Worm (Caenorhabditis elegans): Measurements from ENCODE around the gene K02C4.5.
A peak's percentile ranks its signal among the peaks of the same experiment; 100 is the strongest.

K02C4.5 gene

ce11 chrII:8062334-8062791 lies 15.9 kb upstream of the K02C4.5 start, which contains the start of gene ufd-2:
ufd-2 (plus strand) TSS chrII:8062741.
- TF ChIP-seq ztf-11 (tag; optimal IDR thresholded peaks at IDR 0.05), result peak in 1 of 2 experiments; percentile 25
- no peak for TF ChIP-seq unc-30 (tag; optimal IDR thresholded peaks at IDR 0.05)
- peak; percentile 80 for TF ChIP-seq lin-14 (GFP tag; optimal IDR thresholded peaks at IDR 0.05)
- no peak for TF ChIP-seq pag-3 (tag; optimal IDR thresholded peaks at IDR 0.05; ENCODE audit: borderline replicate concordance, insufficient read depth)
- no peak for TF ChIP-seq nhr-76 (tag; optimal IDR thresholded peaks at IDR 0.05)
- peak; percentile 67 for TF ChIP-seq nhr-77 (tag; optimal IDR thresholded peaks at IDR 0.05)
- peak; percentile 68 for TF ChIP-seq lir-3 (tag; optimal IDR thresholded peaks at IDR 0.05; ENCODE audit: poor library complexity)
- TF ChIP-seq lsy-2 (tag; optimal IDR thresholded peaks at IDR 0.05), result peak; percentile 67 to 89
- no peak for TF ChIP-seq unc-98 (GFP tag; IDR thresholded peaks at IDR 0.05)
- peak; percentile 70 for TF ChIP-seq mep-1 (tag; optimal IDR thresholded peaks at IDR 0.05)
- no peak for TF ChIP-seq lin-39 (tag; optimal IDR thresholded peaks at IDR 0.05)
- TF ChIP-seq ets-5 (GFP tag; IDR thresholded peaks at IDR 0.05), result no peak
- TF ChIP-seq alr-1 (tag; optimal IDR thresholded peaks at IDR 0.05; ENCODE audit: borderline replicate concordance), result no peak
- peak; percentile 22 for TF ChIP-seq isw-1 (GFP tag; IDR thresholded peaks at IDR 0.05)
- peak; percentile 60 for TF ChIP-seq nhr-85 (tag)
- TF ChIP-seq nhr-237 (tag; optimal IDR thresholded peaks at IDR 0.05), result peak; percentile 4
- no peak for TF ChIP-seq zip-4 (GFP tag; optimal IDR thresholded peaks at IDR 0.05)
- TF ChIP-seq tlp-1 (tag; optimal IDR thresholded peaks at IDR 0.05), result peak; percentile 23
- TF ChIP-seq Y116A8C.19 (tag; optimal IDR thresholded peaks at IDR 0.05; ENCODE audit: borderline replicate concordance), result no peak
- TF ChIP-seq C16A3.4 (tag; optimal IDR thresholded peaks at IDR 0.05), result peak; percentile 85
- peak; percentile 65 for TF ChIP-seq snu-23 (GFP tag; optimal IDR thresholded peaks at IDR 0.05)
- TF ChIP-seq nhr-28 (tag; optimal IDR thresholded peaks at IDR 0.05), result no peak
- no peak for TF ChIP-seq ceh-8 (GFP tag; optimal IDR thresholded peaks at IDR 0.05)
- no peak for TF ChIP-seq sptf-1 (tag; optimal IDR thresholded peaks at IDR 0.05)
- TF ChIP-seq grh-1 (GFP tag; IDR thresholded peaks at IDR 0.05), result no peak
- TF ChIP-seq nhr-84 (tag; optimal IDR thresholded peaks at IDR 0.05), result no peak
- peak; percentile 53 for TF ChIP-seq lin-13 (GFP tag; optimal IDR thresholded peaks at IDR 0.05)
- TF ChIP-seq mef-2 (tag; optimal IDR thresholded peaks at IDR 0.05), result no peak
- TF ChIP-seq fkh-4 (tag; optimal IDR thresholded peaks at IDR 0.05; ENCODE audit: borderline replicate concordance), result no peak
- peak; percentile 60 for TF ChIP-seq pax-3 (tag; optimal IDR thresholded peaks at IDR 0.05)
- peak; percentile 17 for TF ChIP-seq fos-1 (tag; optimal IDR thresholded peaks at IDR 0.05)
- TF ChIP-seq hlh-4 (tag; optimal IDR thresholded peaks at IDR 0.05), result no peak
- no peak for TF ChIP-seq ztf-4 (tag; optimal IDR thresholded peaks at IDR 0.05)
- TF ChIP-seq ceh-63 (GFP tag; optimal IDR thresholded peaks at IDR 0.05), result no peak
- TF ChIP-seq nhr-47 (tag; optimal IDR thresholded peaks at IDR 0.05), result peak; percentile 64
- peak; percentile 45 to 76 (median 74) for TF ChIP-seq ceh-82 (tag; optimal IDR thresholded peaks at IDR 0.05)
- peak; percentile 77 to 81 for TF ChIP-seq efl-1 (optimal IDR thresholded peaks at IDR 0.05)
- TF ChIP-seq efl-1 (GFP tag; optimal IDR thresholded peaks at IDR 0.05 in 1 of 2), result peak; percentile 70 to 96
- no peak for TF ChIP-seq aha-1 (tag; optimal IDR thresholded peaks at IDR 0.05)
- peak; percentile 55 for TF ChIP-seq blmp-1 (tag; optimal IDR thresholded peaks at IDR 0.05)
- peak in 1 of 2 experiments; percentile 35 for TF ChIP-seq mdl-1 (tag; optimal IDR thresholded peaks at IDR 0.05)
- no peak for TF ChIP-seq snpc-4 (tag; optimal IDR thresholded peaks at IDR 0.05)
- TF ChIP-seq pqm-1 (tag; optimal IDR thresholded peaks at IDR 0.05), result no peak
- TF ChIP-seq xbp-1 (tag; optimal IDR thresholded peaks at IDR 0.05), result peak; percentile 54
- TF ChIP-seq egl-13 (tag; optimal IDR thresholded peaks at IDR 0.05), result no peak
- TF ChIP-seq lin-15B (tag; optimal IDR thresholded peaks at IDR 0.05), result peak; percentile 90
- peak; percentile 30 for TF ChIP-seq dsc-1 (tag; optimal IDR thresholded peaks at IDR 0.05)
- TF ChIP-seq hpl-2 (GFP tag; optimal IDR thresholded peaks at IDR 0.05), result no peak
- no peak for TF ChIP-seq elt-3 (tag; optimal IDR thresholded peaks at IDR 0.05)
- peak; percentile 16 for TF ChIP-seq fkh-10 (GFP tag; optimal IDR thresholded peaks at IDR 0.05)
- peak; percentile 46 for TF ChIP-seq unc-86 (tag; optimal IDR thresholded peaks at IDR 0.05)
- peak; percentile 44 for TF ChIP-seq nhr-19 (GFP tag; conservative IDR thresholded peaks at IDR 0.05)
- TF ChIP-seq sox-4 (tag; optimal IDR thresholded peaks at IDR 0.05), result no peak
- TF ChIP-seq rnt-1 (tag; optimal IDR thresholded peaks at IDR 0.05), result peak; percentile 86
